Fruit fly (Drosophila melanogaster): ENCODE results near the gene GatC.

dm6 chr2L:13803032-13803661 is 29.8 kb downstream of the GatC start, which contains the start of gene CAH1:
- TF ChIP-seq CTCF (optimal IDR thresholded peaks at IDR 0.05) (no peak), CG8478 (optimal IDR thresholded peaks at IDR 0.05) (no peak)
